Worm (Caenorhabditis elegans): ENCODE measurements around the gene str-168.

str-168 gene

ce11 chrIV:4969419-4969818 is 30.7 kb downstream of the str-168 start, which contains the start of gene Y9C9A.13:
Gene Y9C9A.13, minus strand, starts transcription at chrIV:4969519.
- TF ChIP-seq nhr-71 (tag; optimal IDR thresholded peaks at IDR 0.05) (no peak), sox-4 (tag; optimal IDR thresholded peaks at IDR 0.05) (no peak), sup-37 (GFP tag; optimal IDR thresholded peaks at IDR 0.05) (no peak), nhr-76 (tag; optimal IDR thresholded peaks at IDR 0.05) (no peak), isw-1 (GFP tag; IDR thresholded peaks at IDR 0.05) (no peak)

DNA sequence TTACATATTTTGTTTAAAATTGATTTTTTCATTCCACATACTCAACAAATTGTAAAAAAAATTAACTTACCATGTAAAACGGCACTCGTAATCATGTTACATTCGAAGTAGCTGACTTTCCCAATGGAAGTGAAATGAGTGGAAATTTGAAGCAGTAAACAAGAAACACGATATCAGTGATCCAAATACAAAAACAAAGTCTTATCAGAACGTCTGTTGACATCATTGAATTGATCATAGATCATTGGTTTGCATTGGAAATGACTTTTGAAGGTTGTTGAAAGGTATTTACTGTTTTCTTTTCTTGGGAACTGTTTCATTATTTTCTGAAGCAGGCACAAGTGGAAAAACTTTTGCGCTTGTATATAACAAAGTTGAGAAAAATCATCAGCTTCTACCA is 37.2 kb downstream of the str-168 start, which contains the start of gene Y9C9A.16:
Gene Y9C9A.16, minus strand, starts transcription at position 131 of the 400 bp plus-strand sequence.
- TF ChIP-seq nhr-85 (tag) = no peak
- no peak for TF ChIP-seq tlp-1 (tag; optimal IDR thresholded peaks at IDR 0.05)
- TF ChIP-seq ceh-90 (tag; optimal IDR thresholded peaks at IDR 0.05) = no peak
- no peak for TF ChIP-seq isw-1 (GFP tag; IDR thresholded peaks at IDR 0.05)
- no peak for TF ChIP-seq aha-1 (tag; optimal IDR thresholded peaks at IDR 0.05)
- TF ChIP-seq fkh-8 (tag; optimal IDR thresholded peaks at IDR 0.05) = no peak
- no peak for TF ChIP-seq mdl-1 (tag; optimal IDR thresholded peaks at IDR 0.05)
- no peak for TF ChIP-seq zag-1 (tag; optimal IDR thresholded peaks at IDR 0.05)
- TF ChIP-seq blmp-1 (tag; optimal IDR thresholded peaks at IDR 0.05) = no peak
- TF ChIP-seq ceh-8 (GFP tag; optimal IDR thresholded peaks at IDR 0.05) = no peak
- no peak for TF ChIP-seq ceh-88 (GFP tag; IDR thresholded peaks at IDR 0.05)
- no peak for TF ChIP-seq hlh-4 (tag; optimal IDR thresholded peaks at IDR 0.05)
- no peak for TF ChIP-seq lir-3 (tag; optimal IDR thresholded peaks at IDR 0.05; ENCODE audit: poor library complexity)
- TF ChIP-seq lin-13 (GFP tag; optimal IDR thresholded peaks at IDR 0.05) = no peak
- no peak for TF ChIP-seq unc-62 (GFP tag; optimal IDR thresholded peaks at IDR 0.05)
- TF ChIP-seq sox-4 (tag; optimal IDR thresholded peaks at IDR 0.05) = no peak
- no peak for TF ChIP-seq nhr-77 (tag; optimal IDR thresholded peaks at IDR 0.05)
- no peak for TF ChIP-seq F16B12.6 (tag; optimal IDR thresholded peaks at IDR 0.05)

DNA sequence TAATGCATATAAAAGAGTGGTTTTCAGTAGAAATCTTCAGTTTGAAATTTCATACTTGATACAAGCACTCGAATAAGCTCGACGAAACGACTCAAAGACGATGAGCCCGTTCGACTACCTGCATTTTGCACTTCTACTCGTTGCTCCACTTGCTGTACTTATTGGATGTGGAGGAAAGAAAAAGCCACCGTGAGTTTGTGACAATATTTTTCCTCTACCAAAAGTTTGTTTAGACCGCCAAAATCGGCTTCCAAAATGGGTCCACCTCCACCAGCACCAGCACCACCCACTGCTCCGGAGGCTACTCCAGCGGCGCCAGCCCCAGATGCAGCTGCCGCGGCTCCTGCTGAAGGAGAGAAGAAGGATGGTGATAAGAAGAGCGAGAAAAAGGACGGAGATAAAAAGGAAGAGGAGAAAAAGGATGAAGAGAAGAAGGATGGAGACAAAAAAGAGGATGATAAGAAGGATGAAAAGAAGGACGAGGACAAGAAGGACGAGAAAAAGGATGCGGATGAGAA is 38.5 kb downstream of the str-168 start, which contains the start of gene E03H12.5:
Gene E03H12.5, plus strand, starts transcription at position 51 of the 518 bp plus-strand sequence.
- TF ChIP-seq sup-37 (GFP tag; optimal IDR thresholded peaks at IDR 0.05) (no peak), nhr-20 (tag; optimal IDR thresholded peaks at IDR 0.05) (no peak), tbx-2 (tag; optimal IDR thresholded peaks at IDR 0.05) (no peak), xbp-1 (tag; optimal IDR thresholded peaks at IDR 0.05) (no peak), nhr-12 (tag; optimal IDR thresholded peaks at IDR 0.05) (no peak), nhr-28 (tag; optimal IDR thresholded peaks at IDR 0.05) (no peak), dsc-1 (tag; optimal IDR thresholded peaks at IDR 0.05) (no peak), egl-27 (tag; optimal IDR thresholded peaks at IDR 0.05) (no peak), elt-3 (tag; optimal IDR thresholded peaks at IDR 0.05) (no peak), lin-35 (GFP tag; optimal IDR thresholded peaks at IDR 0.05) (no peak), ceh-82 (tag; optimal IDR thresholded peaks at IDR 0.05) (no peak), lsy-2 (tag; optimal IDR thresholded peaks at IDR 0.05) (no peak), ceh-63 (GFP tag; optimal IDR thresholded peaks at IDR 0.05) (no peak), pqm-1 (tag; optimal IDR thresholded peaks at IDR 0.05) (no peak), nhr-71 (tag; optimal IDR thresholded peaks at IDR 0.05) (no peak)

ce11 chrIV:4981027-4981426 is 42.3 kb downstream of the str-168 start, which contains the start of gene srz-24:
Gene srz-24, minus strand, starts transcription at chrIV:4981127.
- TF ChIP-seq unc-86 (tag; optimal IDR thresholded peaks at IDR 0.05) = no peak
- no peak for TF ChIP-seq sup-37 (GFP tag; optimal IDR thresholded peaks at IDR 0.05)
- TF ChIP-seq elt-2 (tag; optimal IDR thresholded peaks at IDR 0.05) = no peak
- no peak for TF ChIP-seq swsn-7 (tag; optimal IDR thresholded peaks at IDR 0.05)
- TF ChIP-seq tlp-1 (tag; optimal IDR thresholded peaks at IDR 0.05) = no peak
- TF ChIP-seq efl-1 (optimal IDR thresholded peaks at IDR 0.05) = no peak
- peak in 1 of 2 experiments; percentile 57 for TF ChIP-seq efl-1 (GFP tag; optimal IDR thresholded peaks at IDR 0.05 in 1 of 2)
- TF ChIP-seq ama-1 (optimal IDR thresholded peaks at IDR 0.05) = no peak
- no peak for TF ChIP-seq egl-27 (tag; optimal IDR thresholded peaks at IDR 0.05)
- TF ChIP-seq elt-3 (tag; optimal IDR thresholded peaks at IDR 0.05) = no peak
- no peak for TF ChIP-seq rnt-1 (tag; optimal IDR thresholded peaks at IDR 0.05)
- peak; percentile 9 for TF ChIP-seq hlh-4 (tag; optimal IDR thresholded peaks at IDR 0.05)

Measured in whole organism, L1 larva.